Fruit fly (Drosophila melanogaster) whole organism, embryonic: Measurements from ENCODE around the gene CG14327.

ENCODE experiments used
- Abd-B ChIP-seq: fragments of 200-800 bp; sonication (Bioruptor generic); optimal IDR thresholded peaks from 2 replicates; lab custom pipeline; 2018; ENCODE audit warnings: missing biosample characterization, mild to moderate bottlenecking, missing genetic modification characterization, moderate library complexity
- Awh ChIP-seq: fragments of 200-800 bp; sonication (Bioruptor generic); IDR thresholded peaks from 2 replicates; pipeline ENCODE4, ENCODE4 v1.3.6; 2022; ENCODE audit warnings: missing biosample characterization, missing genetic modification characterization
- CG10366 ChIP-seq: fragments of 200-800 bp; sonication (Bioruptor generic); IDR thresholded peaks from 2 replicates; pipeline ENCODE4 v1.3.6; 2022; ENCODE audit warnings: missing biosample characterization, missing genetic modification characterization
- CG12155 ChIP-seq: fragments of 200-800 bp; sonication (Bioruptor generic); optimal IDR thresholded peaks from 3 replicates; lab custom pipeline; 2016; ENCODE audit warnings: missing biosample characterization, missing genetic modification characterization
- CG13296 ChIP-seq: fragments of 200-800 bp; sonication (Bioruptor generic); optimal IDR thresholded peaks from 3 replicates; lab custom pipeline; 2018; ENCODE audit warnings: missing biosample characterization, mild to moderate bottlenecking, missing genetic modification characterization
- CG13624 ChIP-seq: fragments of 200-800 bp; sonication (Bioruptor generic); optimal IDR thresholded peaks from 2 replicates; lab custom pipeline; 2016; ENCODE audit warnings: missing biosample characterization, missing genetic modification characterization
- CG13775 ChIP-seq: fragments of 200-800 bp; sonication (Bioruptor generic); optimal IDR thresholded peaks from 3 replicates; lab custom pipeline; 2017; ENCODE audit warnings: missing biosample characterization, mild to moderate bottlenecking, missing genetic modification characterization
- CG14050 ChIP-seq: fragments of 200-800 bp; sonication (Bioruptor generic); IDR thresholded peaks from 3 replicates; pipeline ENCODE4 v1.3.6; 2022; ENCODE audit warnings: missing biosample characterization, missing genetic modification characterization
- CG16813 ChIP-seq: fragments of 200-800 bp; sonication (Bioruptor generic); IDR thresholded peaks from 3 replicates; pipeline ENCODE4 v1.3.6; 2022; ENCODE audit warnings: missing biosample characterization, missing genetic modification characterization; ENCODE audit not compliant: partially characterized antibody
- CG16863 ChIP-seq: fragments of 200-800 bp; sonication (Bioruptor generic); optimal IDR thresholded peaks from 3 replicates; lab custom pipeline; 2016; ENCODE audit warnings: missing biosample characterization, missing genetic modification characterization
- CG17361 ChIP-seq: fragments of 200-800 bp; sonication (Bioruptor generic); IDR thresholded peaks from 3 replicates; pipeline ENCODE4 v1.3.6; 2022; ENCODE audit warnings: missing biosample characterization, missing genetic modification characterization
- CG17802 ChIP-seq: fragments of 200-800 bp; sonication (Bioruptor generic); optimal IDR thresholded peaks from 2 replicates; lab custom pipeline; 2018; ENCODE audit warnings: missing biosample characterization, mild to moderate bottlenecking, missing genetic modification characterization, moderate library complexity
- CG18011 ChIP-seq: fragments of 200-800 bp; sonication (Bioruptor generic); optimal IDR thresholded peaks from 2 replicates; lab custom pipeline; 2017; ENCODE audit warnings: missing biosample characterization, missing genetic modification characterization, mild to moderate bottlenecking, moderate library complexity, missing genotype
- CG3281 ChIP-seq: fragments of 200-800 bp; sonication (Bioruptor generic); optimal IDR thresholded peaks from 3 replicates; lab custom pipeline; 2017; ENCODE audit warnings: missing biosample characterization, mild to moderate bottlenecking, missing genetic modification characterization
- CG3407 ChIP-seq: fragments of 200-800 bp; sonication (Bioruptor generic); optimal IDR thresholded peaks from 2 replicates; lab custom pipeline; 2018; ENCODE audit warnings: missing biosample characterization, mild to moderate bottlenecking, missing genetic modification characterization
- CG3847 ChIP-seq: fragments of 200-800 bp; sonication (Bioruptor generic); IDR thresholded peaks from 2 replicates; pipeline ENCODE4 v1.3.6; 2022; ENCODE audit warnings: missing biosample characterization, missing genetic modification characterization
- CG43689 ChIP-seq: fragments of 200-800 bp; sonication (Bioruptor generic); IDR thresholded peaks from 2 replicates; pipeline ENCODE4 v1.3.6; 2022; ENCODE audit warnings: missing biosample characterization, missing genetic modification characterization
- CG6254 ChIP-seq: fragments of 200-800 bp; sonication (Bioruptor generic); optimal IDR thresholded peaks from 3 replicates; lab custom pipeline; 2017; ENCODE audit warnings: mild to moderate bottlenecking, missing biosample characterization, missing genetic modification reagents, missing genetic modification characterization
- CG6813 ChIP-seq: fragments of 200-800 bp; sonication (Bioruptor generic); optimal IDR thresholded peaks from 2 replicates; lab custom pipeline; 2017; ENCODE audit warnings: missing biosample characterization, missing genetic modification characterization, mild to moderate bottlenecking, moderate library complexity, missing genetic modification reagents
- CG9215 ChIP-seq: fragments of 200-800 bp; sonication (Bioruptor generic); IDR thresholded peaks from 2 replicates; pipeline ENCODE4 v1.3.6; 2022; ENCODE audit warnings: missing biosample characterization, missing genetic modification characterization
- CG9609 ChIP-seq: fragments of 200-800 bp; sonication (Bioruptor generic); optimal IDR thresholded peaks from 3 replicates; lab custom pipeline; 2016; ENCODE audit warnings: missing biosample characterization, missing genetic modification characterization
- CG9797 ChIP-seq: fragments of 200-800 bp; sonication (Bioruptor generic); optimal IDR thresholded peaks from 3 replicates; lab custom pipeline; 2018; ENCODE audit warnings: missing biosample characterization, mild to moderate bottlenecking, missing genetic modification characterization
- Chrac-16 ChIP-seq: fragments of 200-800 bp; sonication (Bioruptor generic); optimal IDR thresholded peaks from 3 replicates; lab custom pipeline; 2016; ENCODE audit warnings: missing biosample characterization, missing genetic modification characterization
- CrebB ChIP-seq: fragments of 200-800 bp; sonication (Bioruptor generic); optimal IDR thresholded peaks from 3 replicates; lab custom pipeline; 2018; ENCODE audit warnings: missing biosample characterization, mild to moderate bottlenecking, missing genetic modification characterization
- ERR ChIP-seq: fragments of 200-800 bp; sonication (Bioruptor generic); optimal IDR thresholded peaks from 2 replicates; lab custom pipeline; 2016; ENCODE audit warnings: missing biosample characterization, missing genetic modification characterization
- H2.0 ChIP-seq: fragments of 200-800 bp; sonication (Bioruptor generic); IDR thresholded peaks from 2 replicates; pipeline ENCODE4 v1.3.6; 2022; ENCODE audit warnings: missing biosample characterization, missing genetic modification characterization
- Max ChIP-seq: fragments of 200-800 bp; sonication (Bioruptor generic); optimal IDR thresholded peaks from 2 replicates; lab custom pipeline; 2016; ENCODE audit warnings: missing biosample characterization, mild to moderate bottlenecking, missing genetic modification characterization
- Pdp1 ChIP-seq, 2 experiments: fragments of 200-800 bp; sonication (Bioruptor generic); optimal IDR thresholded peaks; 3 replicates each; lab custom pipeline; 2016; ENCODE audit warnings: missing biosample characterization in 2 of 2, missing genetic modification characterization in 2 of 2, mild to moderate bottlenecking in 1 of 2, moderate library complexity in 1 of 2
- Sin3A ChIP-seq: fragments of >200 bp; optimal IDR thresholded peaks from 2 replicates; lab custom pipeline; 2018
- Spps ChIP-seq: fragments of 200-800 bp; sonication (Bioruptor generic); optimal IDR thresholded peaks from 2 replicates; lab custom pipeline; 2018; ENCODE audit warnings: missing biosample characterization, mild to moderate bottlenecking, missing genetic modification characterization
- Ssrp ChIP-seq: fragments of 200-800 bp; sonication (Bioruptor generic); optimal IDR thresholded peaks from 2 replicates; lab custom pipeline; 2018; ENCODE audit warnings: missing biosample characterization, mild to moderate bottlenecking, missing genetic modification characterization, moderate library complexity
- Tbp ChIP-seq: fragments of >200 bp; optimal IDR thresholded peaks from 2 replicates; lab custom pipeline; 2018; ENCODE audit warnings: missing biosample characterization, missing genetic modification characterization
- Usf ChIP-seq: fragments of 200-800 bp; sonication (Bioruptor generic); optimal IDR thresholded peaks from 2 replicates; lab custom pipeline; 2017; ENCODE audit warnings: missing genotype, missing biosample characterization, missing genetic modification characterization
- amos ChIP-seq: fragments of 200-800 bp; sonication (Bioruptor generic); IDR thresholded peaks from 2 replicates; pipeline ENCODE4 v1.3.6; 2022; ENCODE audit warnings: missing biosample characterization, missing genetic modification characterization; ENCODE audit not compliant: partially characterized antibody
- aop ChIP-seq: fragments of 200-800 bp; sonication (Bioruptor generic); IDR thresholded peaks from 2 replicates; pipeline ENCODE4 v1.3.6; 2022; ENCODE audit warnings: missing biosample characterization, missing genetic modification characterization
- bowl ChIP-seq: fragments of 200-800 bp; sonication (Bioruptor generic); IDR thresholded peaks from 2 replicates; pipeline ENCODE4 v1.3.6; 2022; ENCODE audit warnings: missing biosample characterization, missing genetic modification characterization
- br ChIP-seq: fragments of >200 bp; optimal IDR thresholded peaks from 2 replicates; lab custom pipeline; 2017
- chinmo ChIP-seq: fragments of 200-800 bp; sonication (Bioruptor generic); IDR thresholded peaks from 4 replicates; pipeline ENCODE4 v1.3.6; 2022; ENCODE audit warnings: missing biosample characterization, missing genetic modification characterization; ENCODE audit not compliant: partially characterized antibody
- crp ChIP-seq, 2 experiments: fragments of 200-800 bp; sonication (Bioruptor generic); optimal IDR thresholded peaks; 2 replicates in 1 of 2; 3 replicates in 1 of 2; lab custom pipeline; 2017; ENCODE audit warnings: missing biosample characterization in 2 of 2, missing genetic modification characterization in 2 of 2, mild to moderate bottlenecking in 1 of 2, moderate library complexity in 1 of 2
- dimm ChIP-seq: fragments of 200-800 bp; sonication (Bioruptor generic); IDR thresholded peaks from 2 replicates; pipeline ENCODE4 v1.3.6; 2022; ENCODE audit warnings: missing biosample characterization, missing genetic modification characterization
- esg ChIP-seq: fragments of 200-800 bp; sonication (Bioruptor generic); conservative IDR thresholded peaks from 2 replicates; pipeline ENCODE4 v1.3.6; 2022; ENCODE audit warnings: missing biosample characterization, missing genetic modification characterization
- hkb ChIP-seq, 2 experiments: fragments of 200-800 bp in 1 of 2; fragments of >200 bp in 1 of 2; sonication (Bioruptor generic) in 1 of 2; IDR thresholded peaks in 1 of 2; optimal IDR thresholded peaks in 1 of 2; 2 replicates each; pipeline versions ENCODE4 v1.3.6 to Lab custom; 2017 to 2022; ENCODE audit warnings: missing biosample characterization in 1 of 2, missing genetic modification characterization in 1 of 2
- lmd ChIP-seq: fragments of 200-800 bp; sonication (Bioruptor generic); IDR thresholded peaks from 2 replicates; pipeline ENCODE4 v1.3.6; 2022; ENCODE audit warnings: missing biosample characterization, missing genetic modification characterization
- nmo ChIP-seq: fragments of 200-800 bp; sonication (Bioruptor generic); optimal IDR thresholded peaks from 2 replicates; lab custom pipeline; 2018; ENCODE audit warnings: missing biosample characterization, mild to moderate bottlenecking, missing genetic modification characterization, moderate library complexity
- phol ChIP-seq: fragments of 200-800 bp; sonication (Bioruptor generic); optimal IDR thresholded peaks from 3 replicates; lab custom pipeline; 2018; ENCODE audit warnings: missing biosample characterization, mild to moderate bottlenecking, missing genetic modification characterization, moderate library complexity
- ranshi ChIP-seq: fragments of 200-800 bp; sonication (Bioruptor generic); IDR thresholded peaks from 2 replicates; pipeline ENCODE4 v1.3.6; 2022; ENCODE audit warnings: missing biosample characterization, missing genetic modification characterization
- salm ChIP-seq: fragments of 200-800 bp; sonication (Bioruptor generic); optimal IDR thresholded peaks from 2 replicates; lab custom pipeline; 2018; ENCODE audit warnings: missing biosample characterization, mild to moderate bottlenecking, missing genetic modification characterization
- sc ChIP-seq, 3 experiments: fragments of >200 bp in 2 of 3; fragments of 200-800 bp in 1 of 3; sonication (Bioruptor generic) in 1 of 3; optimal IDR thresholded peaks; 2 replicates in 2 of 3; 3 replicates in 1 of 3; lab custom pipeline; 2017; ENCODE audit warnings: mild to moderate bottlenecking in 1 of 3, missing biosample characterization in 1 of 3, missing genetic modification characterization in 1 of 3, missing genetic modification reagents in 1 of 3
- sqz ChIP-seq: fragments of 200-800 bp; sonication (Bioruptor generic); optimal IDR thresholded peaks from 3 replicates; lab custom pipeline; 2018; ENCODE audit warnings: missing biosample characterization, mild to moderate bottlenecking, missing genetic modification characterization
- usp ChIP-seq: fragments of >200 bp; optimal IDR thresholded peaks from 2 replicates; lab custom pipeline; 2017; ENCODE audit warnings: missing biosample characterization, missing genetic modification characterization
- wek ChIP-seq: fragments of 200-800 bp; sonication (Bioruptor generic); optimal IDR thresholded peaks from 3 replicates; lab custom pipeline; 2018; ENCODE audit warnings: missing biosample characterization, mild to moderate bottlenecking, missing genetic modification characterization, moderate library complexity

Gene CG14327

dm6 chr3R:17616541-17616940 lies 3.0 kb downstream of the CG14327 start (continued):
- TF ChIP-seq CG17361 (GFP tag; lab: Robert Waterston, UW) (0 out of 3 replicates have a peak, but pooled peaks have one; percentile 17), CG10366 (GFP tag; lab: Robert Waterston, UW) (no peak), usp (GFP tag; lab: Kevin White, UChicago) (no peak), CrebB (tag; lab: Kevin White, UChicago) (no peak), Abd-B (GFP tag; lab: Kevin White, UChicago) (peak; percentile 37), Awh (GFP tag; lab: Robert Waterston, UW) (no peak), CG16863 (no peak), CG3281 (no peak), CG9609 (GFP tag; lab: Kevin White, UChicago) (no peak), CG12155 (GFP tag; lab: Kevin White, UChicago) (no peak), Max (GFP tag; lab: Kevin White, UChicago) (no peak), Tbp (GFP tag; lab: Kevin White, UChicago) (no peak), H2.0 (GFP tag; lab: Robert Waterston, UW) (no peak), CG3847 (GFP tag; lab: Robert Waterston, UW) (no peak), CG9797 (GFP tag; lab: Kevin White, UChicago) (no peak), ERR (GFP tag; lab: Kevin White, UChicago) (no peak), wek (no peak), CG9215 (GFP tag; lab: Robert Waterston, UW) (no peak; the same call in 1 of the 2 replicates), chinmo (GFP tag; lab: Robert Waterston, UW) (no peak), Usf (GFP tag; lab: Kevin White, UChicago) (no peak), sc (optimal IDR thresholded peaks at IDR 0.05; lab: Kevin White, UChicago) (no peak), sc (GFP tag; optimal IDR thresholded peaks at IDR 0.05; lab: Kevin White, UChicago) (no peak), CG43689 (GFP tag; lab: Robert Waterston, UW) (no peak), aop (GFP tag; lab: Robert Waterston, UW) (no peak), dimm (no peak), Sin3A (lab: Kevin White, UChicago) (no peak), nmo (GFP tag; lab: Kevin White, UChicago) (no peak), br (lab: Kevin White, UChicago) (no peak), bowl (GFP tag; lab: Robert Waterston, UW) (no peak), phol (tag; lab: Kevin White, UChicago) (no peak), sqz (GFP tag; lab: Kevin White, UChicago) (peak; percentile 28), lmd (GFP tag; lab: Robert Waterston, UW) (no peak), Chrac-16 (GFP tag; lab: Kevin White, UChicago) (no peak), CG18011 (no peak), Pdp1 (GFP tag; optimal IDR thresholded peaks at IDR 0.05; lab: Kevin White, UChicago) (peak in 1 of 2 experiments; percentile 74), CG13296 (GFP tag; lab: Kevin White, UChicago) (no peak), amos (peak; percentile 72), salm (tag; lab: Kevin White, UChicago) (no peak), CG13775 (GFP tag; lab: Kevin White, UChicago) (no peak), CG6254 (GFP tag; lab: Kevin White, UChicago) (no peak), hkb (optimal IDR thresholded peaks at IDR 0.05; lab: Kevin White, UChicago) (no peak), hkb (GFP tag; IDR thresholded peaks at IDR 0.05; lab: Robert Waterston, UW) (no peak), CG17802 (tag; lab: Kevin White, UChicago) (no peak), CG13624 (GFP tag; lab: Kevin White, UChicago) (no peak), CG6813 (GFP tag; lab: Kevin White, UChicago) (no peak), esg (no peak), crp (GFP tag; optimal IDR thresholded peaks at IDR 0.05; lab: Kevin White, UChicago) (no peak), CG16813 (GFP tag; lab: Robert Waterston, UW) (peak; percentile 62), CG3407 (GFP tag; lab: Kevin White, UChicago) (no peak), Ssrp (tag; lab: Kevin White, UChicago) (no peak), Spps (no peak), CG14050 (GFP tag; lab: Robert Waterston, UW) (no peak), ranshi (GFP tag; lab: Robert Waterston, UW) (no peak)
